Fruit fly (Drosophila melanogaster): Measurements from ENCODE around the gene Taf13.
A peak's percentile ranks its signal among the peaks of the same experiment; 100 is the strongest.

Gene Taf13

dm6 chr2L:20093794-20094193 lies at the start of gene Taf13, which contains the start of gene nesd (continued):
- TF ChIP-seq Dip3 (GFP tag; optimal IDR thresholded peaks at IDR 0.05) (peak; percentile 13), CG8944 (GFP tag; optimal IDR thresholded peaks at IDR 0.05) (no peak), ttk (GFP tag; IDR thresholded peaks at IDR 0.05) (no peak), jumu (GFP tag; optimal IDR thresholded peaks at IDR 0.05) (peak; percentile 37), CTCF (GFP tag; optimal IDR thresholded peaks at IDR 0.05) (no peak), gem (tag; optimal IDR thresholded peaks at IDR 0.05) (peak; percentile 55), Poxn (GFP tag; IDR thresholded peaks at IDR 0.05) (no peak), CG1024 (GFP tag; IDR thresholded peaks at IDR 0.05) (no peak), CG9876 (GFP tag; optimal IDR thresholded peaks at IDR 0.05) (no peak), hkb (optimal IDR thresholded peaks at IDR 0.05) (peak; percentile 82), hkb (GFP tag; IDR thresholded peaks at IDR 0.05) (no peak), ap (GFP tag; IDR thresholded peaks at IDR 0.05) (no peak), ATbp (GFP tag; optimal IDR thresholded peaks at IDR 0.05) (no peak), CG9727 (GFP tag; optimal IDR thresholded peaks at IDR 0.05) (peak; percentile 37), gfzf (GFP tag; optimal IDR thresholded peaks at IDR 0.05) (no peak), YL-1 (GFP tag; optimal IDR thresholded peaks at IDR 0.05) (peak; percentile 48), CG12236 (GFP tag; optimal IDR thresholded peaks at IDR 0.05) (no peak), CG18476 (GFP tag; optimal IDR thresholded peaks at IDR 0.05) (no peak), CG10431 (GFP tag; optimal IDR thresholded peaks at IDR 0.05) (no peak), CG9797 (GFP tag; optimal IDR thresholded peaks at IDR 0.05) (peak; percentile 32), hth (optimal IDR thresholded peaks at IDR 0.05) (no peak), CG7839 (tag; optimal IDR thresholded peaks at IDR 0.05) (peak; percentile 45), CG11093 (GFP tag; IDR thresholded peaks at IDR 0.05) (no peak), PHDP (tag; optimal IDR thresholded peaks at IDR 0.05) (peak; percentile 51), CG17186 (GFP tag; optimal IDR thresholded peaks at IDR 0.05) (peak; percentile 71), ham (GFP tag; IDR thresholded peaks at IDR 0.05) (no peak), pfk (GFP tag; optimal IDR thresholded peaks at IDR 0.05) (no peak), fu2 (GFP tag; optimal IDR thresholded peaks at IDR 0.05) (no peak), CG4617 (GFP tag; optimal IDR thresholded peaks at IDR 0.05; ENCODE audit: borderline replicate concordance) (peak; percentile 40), fd96Cb (tag; optimal IDR thresholded peaks at IDR 0.05) (no peak), CG12744 (GFP tag; optimal IDR thresholded peaks at IDR 0.05) (no peak), CG3065 (GFP tag; optimal IDR thresholded peaks at IDR 0.05) (no peak), tna (GFP tag; IDR thresholded peaks at IDR 0.05; ENCODE audit: partially characterized antibody) (peak; percentile 52; the same call in 1 of the 2 replicates), nerfin-1 (tag; optimal IDR thresholded peaks at IDR 0.05) (peak; percentile 39), CG10462 (GFP tag; optimal IDR thresholded peaks at IDR 0.05) (no peak), CG14441 (GFP tag; IDR thresholded peaks at IDR 0.05) (no peak), Mad (GFP tag; optimal IDR thresholded peaks at IDR 0.05) (peak; percentile 1), CG17568 (GFP tag; optimal IDR thresholded peaks at IDR 0.05) (no peak), vfl (GFP tag; optimal IDR thresholded peaks at IDR 0.05) (no peak), lmd (GFP tag; IDR thresholded peaks at IDR 0.05) (peak; percentile 6; the same call in 1 of the 2 replicates), Antp (GFP tag; optimal IDR thresholded peaks at IDR 0.05) (no peak), CG2875 (GFP tag; optimal IDR thresholded peaks at IDR 0.05) (no peak), CG4360 (GFP tag; IDR thresholded peaks at IDR 0.05) (no peak), stc (GFP tag; IDR thresholded peaks at IDR 0.05) (no peak), CG34376 (GFP tag; optimal IDR thresholded peaks at IDR 0.05) (peak; percentile 19), p53 (GFP tag; optimal IDR thresholded peaks at IDR 0.05) (no peak), sug (tag; optimal IDR thresholded peaks at IDR 0.05) (peak; percentile 71), da (GFP tag; optimal IDR thresholded peaks at IDR 0.05) (no peak), luna (GFP tag; optimal IDR thresholded peaks at IDR 0.05) (no peak), Gsc (GFP tag; IDR thresholded peaks at IDR 0.05) (no peak), mld (GFP tag; IDR thresholded peaks at IDR 0.05; ENCODE audit: partially characterized antibody) (no peak; the same call in 2 of the 3 replicates), sc (optimal IDR thresholded peaks at IDR 0.05) (no peak), sc (GFP tag; optimal IDR thresholded peaks at IDR 0.05) (no peak), CG3847 (GFP tag; IDR thresholded peaks at IDR 0.05) (peak; percentile 45; the same call in 1 of the 2 replicates)
